Fruit fly (Drosophila melanogaster): Measurements from ENCODE around the gene CG13040.

CG13040 gene

DNA sequence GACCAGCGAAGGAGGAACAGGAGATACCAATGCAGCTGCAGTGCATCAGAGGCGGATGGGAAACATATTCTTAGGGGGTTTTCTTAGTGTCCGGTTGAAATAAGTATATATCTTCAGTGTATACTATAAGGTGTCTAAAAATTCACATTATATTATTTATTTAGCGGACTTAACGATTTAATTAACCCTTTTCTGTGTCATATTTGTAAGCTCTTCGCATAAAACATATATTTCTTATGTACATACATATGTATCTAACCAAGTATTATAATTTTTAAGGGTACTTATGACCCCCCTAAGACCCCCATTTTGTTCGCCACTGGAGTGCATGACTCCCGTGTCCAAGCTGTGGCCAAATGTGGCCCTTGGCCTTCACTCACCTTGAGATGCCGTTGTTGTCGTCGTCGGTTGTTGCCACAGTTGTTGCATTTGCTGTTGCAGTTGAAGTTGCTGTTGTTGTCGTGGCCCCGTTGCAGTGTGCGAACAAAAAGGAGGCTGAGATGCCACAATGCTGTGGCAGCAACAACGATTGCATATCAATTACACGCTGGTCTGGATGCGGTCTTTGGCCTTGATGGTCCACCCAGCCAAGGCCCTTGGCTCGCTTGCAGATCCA lies 34.8 kb upstream of the CG13040 start (continued):
- TF ChIP-seq CG11762 (GFP tag; optimal IDR thresholded peaks at IDR 0.05; ENCODE audit: insufficient read depth) = peak; percentile 70
- TF ChIP-seq net (GFP tag; optimal IDR thresholded peaks at IDR 0.05) = peak; percentile 69
- peak; percentile 89 for TF ChIP-seq Eip75B (GFP tag; optimal IDR thresholded peaks at IDR 0.05)
- TF ChIP-seq Ets21C (GFP tag; optimal IDR thresholded peaks at IDR 0.05) = peak; percentile 38
- peak; percentile 48 for TF ChIP-seq Hr4 (GFP tag; optimal IDR thresholded peaks at IDR 0.05)
- TF ChIP-seq CG8319 (GFP tag; optimal IDR thresholded peaks at IDR 0.05) = peak; percentile 79
- peak; percentile 84 for TF ChIP-seq CG6792 (GFP tag; optimal IDR thresholded peaks at IDR 0.05)
- no peak for TF ChIP-seq Gug (GFP tag; IDR thresholded peaks at IDR 0.05)
- peak; percentile 90 for TF ChIP-seq OdsH (GFP tag; optimal IDR thresholded peaks at IDR 0.05)
- TF ChIP-seq CG4318 (GFP tag; optimal IDR thresholded peaks at IDR 0.05) = peak; percentile 18

DNA sequence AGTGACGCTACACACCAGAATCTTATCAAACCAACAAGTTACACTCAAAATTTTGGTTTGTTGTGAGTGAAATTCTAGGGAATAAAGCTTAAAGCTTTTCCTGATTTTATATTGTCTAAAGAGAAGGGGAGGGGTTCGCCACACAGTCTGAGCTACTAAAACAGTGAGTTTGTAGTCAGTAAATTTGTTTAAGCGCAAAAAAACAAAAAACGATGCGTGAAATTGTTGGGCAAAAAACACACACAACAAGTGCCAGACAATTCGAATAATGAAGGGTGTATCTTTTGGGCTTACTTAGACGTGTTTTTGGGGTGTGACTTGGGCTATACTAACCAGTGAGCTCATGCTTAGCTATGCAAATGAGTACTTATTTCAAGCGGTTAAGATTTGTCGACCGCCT lies 33.2 kb upstream of the CG13040 start:
- TF ChIP-seq fkh (GFP tag; optimal IDR thresholded peaks at IDR 0.05) (peak; percentile 70), CG10669 (GFP tag; optimal IDR thresholded peaks at IDR 0.05) (no peak)

DNA sequence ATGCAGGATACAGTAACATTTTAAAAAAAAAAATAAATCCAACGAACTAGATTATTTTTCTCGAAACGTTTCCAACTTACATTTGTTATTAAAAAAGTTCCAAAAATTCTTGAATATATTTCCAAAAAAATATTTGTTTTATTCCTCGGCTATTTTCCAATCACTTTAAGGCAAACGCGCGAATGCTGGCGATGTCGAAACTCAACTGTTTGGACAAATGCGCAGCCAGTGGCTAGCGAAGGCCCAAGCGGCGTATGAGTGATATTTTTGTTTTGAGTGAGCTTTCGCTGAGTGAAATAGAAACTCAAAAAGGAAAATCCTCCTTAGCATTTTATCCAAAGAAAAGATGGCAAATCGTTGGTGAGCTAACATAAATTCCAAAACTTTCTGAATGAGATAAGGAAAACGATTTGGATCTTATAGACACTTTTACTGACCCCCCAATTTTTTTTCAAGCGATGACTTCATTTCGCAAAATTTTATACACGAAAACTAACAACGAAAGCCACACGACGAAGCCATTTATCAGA lies 32.7 kb upstream of the CG13040 start, which contains the start of gene ringer:
TSS of gene ringer (minus strand) at position 210 of the 530 bp plus-strand sequence.
- TF ChIP-seq Eip78C (GFP tag) = peak; percentile 71
- TF ChIP-seq Ets21C (GFP tag; optimal IDR thresholded peaks at IDR 0.05) = no peak

DNA sequence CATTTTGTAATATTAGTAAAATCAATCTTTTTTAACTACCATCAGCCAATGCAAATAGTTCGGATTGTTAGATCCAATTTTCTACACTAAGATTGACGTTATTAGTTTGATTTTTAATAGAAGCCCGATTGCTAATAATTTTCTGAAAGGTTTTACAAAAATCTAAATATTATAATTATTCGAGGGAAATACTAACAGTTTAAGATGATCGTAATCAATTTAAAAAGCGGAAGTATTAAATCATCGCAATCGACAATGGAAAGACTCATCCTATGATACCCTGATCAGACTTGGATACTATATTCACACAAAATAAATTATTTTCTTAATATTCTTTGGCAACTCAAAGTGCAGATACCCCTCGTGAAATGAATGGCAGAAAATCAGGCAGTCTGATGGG lies 31.3 kb upstream of the CG13040 start:
- TF ChIP-seq CG11902 (GFP tag; optimal IDR thresholded peaks at IDR 0.05) (no peak), Ets96B (tag; optimal IDR thresholded peaks at IDR 0.05) (no peak), esn (GFP tag; optimal IDR thresholded peaks at IDR 0.05) (peak; percentile 14), salr (GFP tag; optimal IDR thresholded peaks at IDR 0.05) (peak in 1 of 2 experiments; percentile 40), svp (GFP tag) (no peak), Eip78C (GFP tag) (peak; percentile 78), CG6808 (GFP tag; optimal IDR thresholded peaks at IDR 0.05) (peak; percentile 38), Sox14 (GFP tag; optimal IDR thresholded peaks at IDR 0.05) (peak; percentile 4), CG1621 (tag; optimal IDR thresholded peaks at IDR 0.05) (no peak), fd59A (GFP tag; optimal IDR thresholded peaks at IDR 0.05) (no peak), eg (GFP tag; IDR thresholded peaks at IDR 0.05) (no peak)

DNA sequence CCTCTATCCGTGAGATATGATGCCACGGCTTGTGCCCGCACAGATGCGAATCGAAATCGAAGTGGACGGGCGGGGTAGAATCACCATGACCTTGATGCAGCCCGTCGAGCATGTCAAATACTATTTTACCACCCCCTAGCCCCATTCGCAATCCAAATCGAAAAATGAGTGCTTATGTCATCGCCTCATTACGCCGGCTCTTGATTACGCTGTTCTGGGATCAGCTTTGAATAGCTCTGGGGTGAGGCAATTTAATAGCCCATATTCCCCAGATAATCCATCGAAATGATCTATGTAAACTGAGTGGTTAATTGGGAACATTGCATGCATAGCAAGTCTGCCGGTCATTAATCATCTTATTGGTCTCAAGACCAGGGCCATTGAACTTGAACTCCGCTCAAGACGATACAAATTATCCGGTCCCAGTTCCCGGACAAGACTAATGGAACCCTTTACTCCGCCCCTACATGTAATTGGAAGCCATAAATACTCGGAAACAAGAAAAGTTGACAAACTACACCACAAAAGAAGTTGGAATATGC lies 30.7 kb upstream of the CG13040 start:
- TF ChIP-seq fd59A (GFP tag; optimal IDR thresholded peaks at IDR 0.05) (no peak), CG34406 (GFP tag; optimal IDR thresholded peaks at IDR 0.05) (no peak), CG6163 (GFP tag; IDR thresholded peaks at IDR 0.05) (0 out of 3 replicates have a peak, but pooled peaks have one; percentile 25), vri (GFP tag; optimal IDR thresholded peaks at IDR 0.05) (peak; percentile 71), CG1621 (tag; optimal IDR thresholded peaks at IDR 0.05) (peak; percentile 21)

DNA sequence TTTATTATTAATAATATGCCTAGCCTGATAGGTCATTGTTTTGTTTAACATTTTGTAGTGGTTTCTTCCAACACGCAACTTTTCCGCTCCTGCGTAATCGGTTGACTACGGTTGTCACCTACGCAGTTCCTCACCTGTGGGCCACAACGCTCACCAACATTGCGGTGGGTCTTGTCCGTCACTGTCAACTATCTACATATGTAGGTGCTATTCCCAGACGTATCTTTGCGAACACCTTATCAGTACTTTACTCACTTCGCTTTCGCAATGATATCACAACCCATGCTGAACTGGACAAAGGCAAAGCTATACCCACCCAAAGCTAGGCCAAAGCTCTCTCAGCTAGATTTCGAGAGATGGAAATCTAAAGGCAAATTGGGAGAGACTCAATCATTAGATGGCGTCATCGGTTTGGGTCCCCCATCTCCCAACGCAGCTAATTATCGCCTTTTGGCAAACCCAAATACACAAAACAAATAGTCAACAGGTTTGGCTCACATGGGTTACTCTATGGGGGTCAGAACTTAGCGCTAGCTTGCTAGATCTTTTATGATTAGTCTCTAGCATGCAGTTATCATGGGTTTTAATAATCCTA lies 29.7 kb upstream of the CG13040 start:
- TF ChIP-seq CG9139 (GFP tag; optimal IDR thresholded peaks at IDR 0.05) (no peak), Eip78C (GFP tag) (peak; percentile 40), vri (GFP tag; optimal IDR thresholded peaks at IDR 0.05) (peak; percentile 72), fkh (GFP tag; optimal IDR thresholded peaks at IDR 0.05) (peak; percentile 62), CG3919 (GFP tag; optimal IDR thresholded peaks at IDR 0.05) (no peak)
